Worm (Caenorhabditis elegans) whole organism, L3 larva: Measurements from ENCODE around the gene F56C9.6.

ENCODE experiments used
- R02D3.7 ChIP-seq: fragments of 150-350 bp; optimal IDR thresholded peaks from 2 replicates; lab custom pipeline; 2014; ENCODE audit warnings: missing biosample characterization, missing genetic modification characterization
- ZK546.5 ChIP-seq: sonication (generic microtip); optimal IDR thresholded peaks from 2 replicates; lab custom pipeline; 2017; ENCODE audit warnings: missing biosample characterization, missing genetic modification characterization
- ama-1 ChIP-seq: fragments of 150-350 bp; optimal IDR thresholded peaks from 2 replicates; lab custom pipeline; 2018
- ceh-16 ChIP-seq: sonication (generic microtip); optimal IDR thresholded peaks from 2 replicates; lab custom pipeline; 2017; ENCODE audit warnings: missing biosample characterization, missing genetic modification characterization
- ceh-28 ChIP-seq: fragments of 150-350 bp; optimal IDR thresholded peaks from 2 replicates; lab custom pipeline; 2014; ENCODE audit warnings: missing biosample characterization, missing genetic modification reagents, missing genetic modification characterization
- ceh-82 ChIP-seq: fragments of 150-350 bp; optimal IDR thresholded peaks from 2 replicates; lab custom pipeline; 2014; ENCODE audit warnings: missing biosample characterization, missing genetic modification characterization
- egl-27 ChIP-seq: sonication (generic microtip); optimal IDR thresholded peaks from 4 replicates; lab custom pipeline; 2017; ENCODE audit warnings: missing biosample characterization, missing genetic modification reagents, missing genetic modification characterization
- egl-5 ChIP-seq: fragments of 150-350 bp; optimal IDR thresholded peaks from 2 replicates; lab custom pipeline; 2017; ENCODE audit warnings: missing biosample characterization, missing genetic modification reagents, missing genetic modification characterization, inconsistent platforms
- elt-2 ChIP-seq: sonication (generic microtip); optimal IDR thresholded peaks from 2 replicates; lab custom pipeline; 2016; ENCODE audit warnings: missing genetic modification reagents, mild to moderate bottlenecking, missing genetic modification characterization, missing compliant biosample characterization
- elt-3 ChIP-seq, 3 experiments: fragments of 150-350 bp in 1 of 3; sonication (generic microtip) in 2 of 3; optimal IDR thresholded peaks; 2 replicates in 2 of 3; 4 replicates in 1 of 3; lab custom pipeline; 2014 to 2017; ENCODE audit warnings: missing biosample characterization in 3 of 3, missing genetic modification characterization in 3 of 3
- fkh-10 ChIP-seq: sonication (generic microtip); optimal IDR thresholded peaks from 2 replicates; lab custom pipeline; 2017; ENCODE audit warnings: missing biosample characterization, missing genetic modification reagents, missing genetic modification characterization
- fos-1 ChIP-seq: fragments of 150-350 bp; optimal IDR thresholded peaks from 2 replicates; lab custom pipeline; 2014; ENCODE audit warnings: missing biosample characterization, missing genetic modification characterization
- hmg-11 ChIP-seq: sonication (generic microtip); optimal IDR thresholded peaks from 2 replicates; lab custom pipeline; 2016; ENCODE audit warnings: missing genetic modification characterization, missing compliant biosample characterization
- jun-1 ChIP-seq: fragments of 150-350 bp; optimal IDR thresholded peaks from 2 replicates; lab custom pipeline; 2014; ENCODE audit warnings: missing biosample characterization, missing genetic modification reagents, missing genetic modification characterization
- lin-39 ChIP-seq: fragments of 150-350 bp; optimal IDR thresholded peaks from 2 replicates; lab custom pipeline; 2018; ENCODE audit warnings: missing biosample characterization, missing genetic modification reagents, missing genetic modification characterization
- lsy-12 ChIP-seq: sonication (generic microtip); optimal IDR thresholded peaks from 2 replicates; lab custom pipeline; 2016; ENCODE audit warnings: mild to moderate bottlenecking, missing genetic modification characterization, missing compliant biosample characterization
- nfya-1 ChIP-seq: sonication (generic microtip); optimal IDR thresholded peaks from 2 replicates; lab custom pipeline; 2017; ENCODE audit warnings: missing genetic modification characterization, mild to moderate bottlenecking, missing compliant biosample characterization, antibody characterized with exemption, moderate library complexity; ENCODE audit not compliant: insufficient read depth
- nhr-11 ChIP-seq: fragments of 150-350 bp; optimal IDR thresholded peaks from 2 replicates; lab custom pipeline; 2014; ENCODE audit warnings: missing biosample characterization, missing genetic modification characterization
- nhr-23 ChIP-seq: fragments of 150-350 bp; optimal IDR thresholded peaks from 2 replicates; lab custom pipeline; 2014; ENCODE audit warnings: missing biosample characterization, missing genetic modification reagents, missing genetic modification characterization
- nhr-237 ChIP-seq: fragments of 150-350 bp; optimal IDR thresholded peaks from 2 replicates; lab custom pipeline; 2014; ENCODE audit warnings: missing biosample characterization, missing genetic modification characterization
- nhr-25 ChIP-seq: sonication (generic microtip); optimal IDR thresholded peaks from 2 replicates; lab custom pipeline; 2017; ENCODE audit warnings: missing biosample characterization, missing genetic modification characterization
- nhr-43 ChIP-seq: sonication (generic microtip); optimal IDR thresholded peaks from 2 replicates; lab custom pipeline; 2016; ENCODE audit warnings: mild to moderate bottlenecking, missing genetic modification characterization, missing compliant biosample characterization; ENCODE audit not compliant: poor library complexity, severe bottlenecking
- nhr-67 ChIP-seq: fragments of 150-350 bp; optimal IDR thresholded peaks from 2 replicates; lab custom pipeline; 2014; ENCODE audit warnings: missing biosample characterization, missing genetic modification characterization
- nhr-77 ChIP-seq: fragments of 150-350 bp; optimal IDR thresholded peaks from 2 replicates; lab custom pipeline; 2014; ENCODE audit warnings: missing biosample characterization, missing genetic modification characterization
- pha-4 ChIP-seq: fragments of 150-350 bp; optimal IDR thresholded peaks from 2 replicates; lab custom pipeline; 2014; ENCODE audit warnings: missing biosample characterization, missing genetic modification reagents, missing genetic modification characterization
- pqm-1 ChIP-seq: fragments of 150-350 bp; optimal IDR thresholded peaks from 2 replicates; lab custom pipeline; 2017; ENCODE audit warnings: missing biosample characterization, missing genetic modification characterization, inconsistent platforms
- sea-2 ChIP-seq: fragments of 150-350 bp; sonication (generic microtip); optimal IDR thresholded peaks from 4 replicates; lab custom pipeline; 2014; ENCODE audit warnings: missing biosample characterization, missing genetic modification reagents, missing genetic modification characterization
- tbx-2 ChIP-seq: sonication (generic microtip); optimal IDR thresholded peaks from 2 replicates; lab custom pipeline; 2016; ENCODE audit warnings: mild to moderate bottlenecking, missing genetic modification characterization, missing compliant biosample characterization
- zag-1 ChIP-seq: fragments of 150-350 bp; optimal IDR thresholded peaks from 2 replicates; lab custom pipeline; 2014; ENCODE audit warnings: missing biosample characterization, missing genetic modification characterization
- ztf-4 ChIP-seq: fragments of 150-350 bp; optimal IDR thresholded peaks from 2 replicates; lab custom pipeline; 2014; ENCODE audit warnings: missing biosample characterization, missing genetic modification characterization

Gene F56C9.6

DNA sequence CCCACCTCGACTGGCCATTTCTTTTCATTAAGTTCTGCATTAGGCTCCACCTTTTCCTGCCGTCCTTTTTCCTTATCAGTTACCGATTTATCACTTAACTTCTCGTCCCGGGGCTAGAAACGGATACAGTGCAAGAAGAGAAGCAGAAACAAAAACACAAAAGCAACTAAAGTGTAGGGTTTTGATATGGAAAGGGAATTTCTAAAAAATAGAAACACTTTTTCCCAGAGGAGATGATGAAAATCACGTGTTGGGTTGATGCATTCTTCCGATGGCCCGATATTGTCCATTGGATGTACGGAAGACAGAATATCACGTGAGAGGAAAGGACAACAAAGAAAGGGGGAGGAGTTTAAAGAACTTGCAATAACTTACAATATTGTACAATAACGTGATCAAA is 37.7 kb downstream of the F56C9.6 start (continued):
- TF ChIP-seq ztf-4 (tag; lab: Kevin White, UChicago) (no peak), jun-1 (tag; lab: Kevin White, UChicago) (no peak)

DNA sequence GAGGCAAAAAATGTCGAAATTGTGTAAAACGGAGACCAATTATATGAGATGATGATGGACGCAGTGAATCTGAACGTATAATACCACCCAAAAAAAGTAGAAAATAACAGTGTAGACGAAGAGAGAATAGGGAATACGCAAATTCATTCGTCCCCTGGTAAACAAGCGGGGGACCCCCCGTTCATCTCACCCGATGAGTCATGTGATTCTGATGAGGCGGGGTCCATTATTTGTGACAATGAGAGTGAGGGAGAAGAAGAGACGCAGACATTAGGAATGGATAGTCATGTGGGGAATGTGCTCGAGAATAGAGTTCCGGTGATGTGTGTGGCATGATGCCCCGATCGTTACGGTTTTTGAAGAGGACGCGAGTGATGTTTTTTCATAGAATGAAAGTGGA is 38.5 kb downstream of the F56C9.6 start:
- TF ChIP-seq nhr-23 (tag; lab: Kevin White, UChicago) = peak; percentile 38
- TF ChIP-seq nhr-67 (tag; lab: Kevin White, UChicago) = no peak
- peak; percentile 22 for TF ChIP-seq nhr-43 (tag; lab: Kevin White, UChicago)
- TF ChIP-seq jun-1 (tag; lab: Kevin White, UChicago) = peak; percentile 71
- no peak for TF ChIP-seq ceh-28
- peak; percentile 1 for TF ChIP-seq pqm-1
- TF ChIP-seq zag-1 (tag; lab: Kevin White, UChicago) = no peak
- TF ChIP-seq pha-4 = peak; percentile 84
- TF ChIP-seq egl-5 = peak; percentile 92
- no peak for TF ChIP-seq ceh-82
- no peak for TF ChIP-seq egl-27
- no peak for TF ChIP-seq ZK546.5 (tag; lab: Kevin White, UChicago)
- TF ChIP-seq ama-1 (lab: Kevin White, UChicago) = peak; percentile 22
- TF ChIP-seq elt-2 = peak; percentile 14
- TF ChIP-seq lsy-12 = peak; percentile 20
- TF ChIP-seq lin-39 = peak; percentile 31
- peak; percentile 4 for TF ChIP-seq nhr-25
- TF ChIP-seq nhr-11 = no peak
- TF ChIP-seq nfya-1 (tag; lab: Kevin White, UChicago) = peak; percentile 47

DNA sequence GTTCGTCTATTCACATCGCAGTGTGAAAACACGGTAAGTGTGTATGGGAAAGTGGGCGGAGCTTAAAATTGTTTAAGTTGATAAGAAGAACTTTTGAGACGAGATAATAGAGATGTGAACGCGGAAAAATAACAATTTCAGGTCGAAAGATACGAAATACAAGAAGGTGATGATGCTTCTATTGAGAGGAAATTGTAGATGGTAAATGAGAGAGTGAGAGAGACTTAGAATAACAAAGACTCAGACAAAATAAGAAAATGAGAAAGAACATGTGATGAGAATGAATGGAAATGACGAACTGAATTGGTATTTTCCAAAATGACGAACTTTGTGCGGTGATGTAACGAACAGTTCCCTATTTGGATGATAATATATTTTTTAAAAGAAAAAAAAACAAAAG is 39.5 kb downstream of the F56C9.6 start:
- TF ChIP-seq nhr-43 (tag; lab: Kevin White, UChicago) (no peak), nhr-77 (no peak), nhr-23 (tag; lab: Kevin White, UChicago) (peak; percentile 42), ztf-4 (tag; lab: Kevin White, UChicago) (no peak), pha-4 (peak; percentile 12), fos-1 (tag; lab: Kevin White, UChicago) (no peak), ceh-16 (no peak), nhr-11 (no peak), R02D3.7 (no peak), ceh-28 (no peak), elt-3 (tag; optimal IDR thresholded peaks at IDR 0.05; lab: Kevin White, UChicago) (no peak), elt-2 (peak; percentile 51)

- TF ChIP-seq ceh-28 (no peak), nhr-67 (tag; lab: Kevin White, UChicago) (no peak), sea-2 (GFP tag; lab: Kevin White, UChicago) (no peak), zag-1 (tag; lab: Kevin White, UChicago) (no peak), nhr-237 (tag; lab: Kevin White, UChicago) (no peak), tbx-2 (tag; lab: Kevin White, UChicago) (no peak), pha-4 (no peak), ZK546.5 (tag; lab: Kevin White, UChicago) (no peak), hmg-11 (tag; lab: Kevin White, UChicago) (no peak)
These were observed 47.5 kb downstream of the F56C9.6 start for ce11 chrIII:7263028-7263427.

DNA sequence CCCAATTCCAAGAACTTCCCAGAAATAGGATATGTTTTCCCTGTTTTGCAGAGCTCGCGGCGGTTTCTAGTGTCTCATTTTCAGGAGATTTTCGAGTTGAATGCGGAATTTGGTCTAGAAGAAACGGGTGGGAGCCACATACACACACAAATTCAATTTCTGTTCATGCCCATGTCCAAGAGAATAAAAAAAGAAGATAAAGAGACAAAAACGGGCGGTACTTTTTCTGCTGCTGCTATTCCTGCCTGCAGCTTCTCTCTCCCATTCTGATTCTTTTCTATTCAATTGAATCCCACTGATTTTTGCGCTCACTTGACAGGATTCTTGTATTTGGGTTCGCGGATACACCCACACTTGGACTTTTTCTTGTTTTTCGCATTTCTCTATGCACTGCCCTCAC is 48.0 kb downstream of the F56C9.6 start:
- no peak for TF ChIP-seq ama-1 (lab: Kevin White, UChicago)
- no peak for TF ChIP-seq pha-4
- peak; percentile 72 for TF ChIP-seq fkh-10
- TF ChIP-seq tbx-2 (tag; lab: Kevin White, UChicago) = no peak
